Worm (Caenorhabditis elegans): ENCODE data around the gene T24B8.4.

Gene T24B8.4

ce11 chrII:9093584-9093983, 22.9 kb upstream of the T24B8.4 start, which contains the start of gene C07H4.1:
C07H4.1 (minus strand) TSS chrII:9093684.
- TF ChIP-seq ets-4 (tag; optimal IDR thresholded peaks at IDR 0.05) (no peak), pax-1 (tag; optimal IDR thresholded peaks at IDR 0.05) (no peak), fkh-10 (GFP tag; optimal IDR thresholded peaks at IDR 0.05) (no peak), sox-2 (GFP tag; IDR thresholded peaks at IDR 0.05) (no peak), ztf-16 (tag; optimal IDR thresholded peaks at IDR 0.05) (no peak), zip-5 (tag; optimal IDR thresholded peaks at IDR 0.05) (no peak), hlh-8 (tag; optimal IDR thresholded peaks at IDR 0.05) (no peak), nfya-1 (tag; optimal IDR thresholded peaks at IDR 0.05) (no peak), gmeb-2 (tag; optimal IDR thresholded peaks at IDR 0.05) (no peak), tbx-2 (tag; optimal IDR thresholded peaks at IDR 0.05) (no peak), pat-9 (tag; optimal IDR thresholded peaks at IDR 0.05) (no peak), unc-55 (GFP tag; optimal IDR thresholded peaks at IDR 0.05) (no peak), lim-6 (tag; optimal IDR thresholded peaks at IDR 0.05) (no peak), pag-3 (tag; optimal IDR thresholded peaks at IDR 0.05; ENCODE audit: borderline replicate concordance) (no peak), C38D4.7 (GFP tag; optimal IDR thresholded peaks at IDR 0.05) (no peak), dve-1 (tag; optimal IDR thresholded peaks at IDR 0.05) (no peak), tbx-7 (tag; optimal IDR thresholded peaks at IDR 0.05) (no peak), hlh-30 (tag; optimal IDR thresholded peaks at IDR 0.05; ENCODE audit: insufficient read depth) (no peak), unc-42 (tag; optimal IDR thresholded peaks at IDR 0.05) (no peak), ceh-48 (tag; optimal IDR thresholded peaks at IDR 0.05) (no peak)

- TF ChIP-seq hlh-8 (tag; optimal IDR thresholded peaks at IDR 0.05) (no peak), elt-2 (tag; optimal IDR thresholded peaks at IDR 0.05) (peak; percentile 42)
Measured at ce11 chrII:9092910-9093309, 22.3 kb upstream of the T24B8.4 start.

- no peak for TF ChIP-seq eyg-1 (tag; optimal IDR thresholded peaks at IDR 0.05)
- no peak for TF ChIP-seq ttx-3 (tag; optimal IDR thresholded peaks at IDR 0.05)
- no peak for TF ChIP-seq ref-2 (tag; optimal IDR thresholded peaks at IDR 0.05)
- TF ChIP-seq nhr-11 (tag; optimal IDR thresholded peaks at IDR 0.05), result no peak
- TF ChIP-seq pha-2 (tag; optimal IDR thresholded peaks at IDR 0.05), result no peak
- TF ChIP-seq unc-3 (GFP tag; conservative IDR thresholded peaks at IDR 0.05), result no peak
- no peak for TF ChIP-seq unc-3 (tag; optimal IDR thresholded peaks at IDR 0.05)
- TF ChIP-seq ceh-2 (tag; optimal IDR thresholded peaks at IDR 0.05), result no peak
- TF ChIP-seq madf-2 (tag; optimal IDR thresholded peaks at IDR 0.05), result no peak
- TF ChIP-seq ceh-31 (tag; optimal IDR thresholded peaks at IDR 0.05), result no peak
- no peak for TF ChIP-seq T23F11.4 (GFP tag; optimal IDR thresholded peaks at IDR 0.05)
- no peak for TF ChIP-seq unc-55 (GFP tag; optimal IDR thresholded peaks at IDR 0.05)
Measured at ce11 chrII:9086308-9086707, 15.7 kb upstream of the T24B8.4 start, which contains the start of gene hlh-3. hlh-3 (plus strand) TSS chrII:9086608.

- TF ChIP-seq odd-2 (tag; optimal IDR thresholded peaks at IDR 0.05) (no peak), madf-2 (tag; optimal IDR thresholded peaks at IDR 0.05) (no peak), ceh-24 (tag; optimal IDR thresholded peaks at IDR 0.05) (no peak), T23F11.4 (GFP tag; optimal IDR thresholded peaks at IDR 0.05) (no peak), unc-3 (GFP tag; conservative IDR thresholded peaks at IDR 0.05) (no peak), unc-3 (tag; optimal IDR thresholded peaks at IDR 0.05) (no peak), dve-1 (tag; optimal IDR thresholded peaks at IDR 0.05) (no peak), pax-1 (tag; optimal IDR thresholded peaks at IDR 0.05) (no peak), Y22D7AL.16 (tag; optimal IDR thresholded peaks at IDR 0.05) (no peak), ceh-45 (GFP tag; IDR thresholded peaks at IDR 0.05) (no peak)
Measured at ce11 chrII:9083093-9083492, 12.5 kb upstream of the T24B8.4 start, which contains the start of gene sysm-1. sysm-1 (minus strand) TSS chrII:9083193.

ce11 chrII:9078351-9078750, 7.7 kb upstream of the T24B8.4 start:
- no peak for TF ChIP-seq sox-2 (GFP tag; IDR thresholded peaks at IDR 0.05)
- TF ChIP-seq nhr-11 (tag; optimal IDR thresholded peaks at IDR 0.05), result no peak
- TF ChIP-seq tbx-7 (tag; optimal IDR thresholded peaks at IDR 0.05), result no peak
- TF ChIP-seq fkh-10 (GFP tag; optimal IDR thresholded peaks at IDR 0.05), result no peak
- TF ChIP-seq ceh-22 (tag; optimal IDR thresholded peaks at IDR 0.05), result no peak
- TF ChIP-seq ttx-3 (tag; optimal IDR thresholded peaks at IDR 0.05), result no peak
- TF ChIP-seq hlh-8 (tag; optimal IDR thresholded peaks at IDR 0.05), result no peak

All from whole organism, late embryonic.